Worm (Caenorhabditis elegans): Measurements from ENCODE around the gene F20D6.5.

Gene F20D6.5

ce11 chrV:8201229-8201858 lies 39.6 kb downstream of the F20D6.5 start, which contains the start of gene cri-2 (continued):
- TF ChIP-seq F49E8.2 (tag; optimal IDR thresholded peaks at IDR 0.05; ENCODE audit: borderline replicate concordance) = no peak
- no peak for TF ChIP-seq madf-5 (GFP tag; IDR thresholded peaks at IDR 0.05)
- TF ChIP-seq dve-1 (tag; optimal IDR thresholded peaks at IDR 0.05; ENCODE audit: insufficient read depth) = peak; percentile 46
- TF ChIP-seq set-16 (GFP tag; IDR thresholded peaks at IDR 0.05) = no peak
- TF ChIP-seq mes-2 (tag; optimal IDR thresholded peaks at IDR 0.05; ENCODE audit: poor library complexity, severe bottlenecking) = no peak
- TF ChIP-seq mep-1 (tag; optimal IDR thresholded peaks at IDR 0.05) = no peak
- TF ChIP-seq egl-27 (tag; optimal IDR thresholded peaks at IDR 0.05) = no peak
- TF ChIP-seq php-3 (GFP tag; IDR thresholded peaks at IDR 0.05) = no peak
- TF ChIP-seq fkh-10 (GFP tag; optimal IDR thresholded peaks at IDR 0.05) = no peak
- peak; percentile 30 for TF ChIP-seq T20F7.1 (GFP tag; optimal IDR thresholded peaks at IDR 0.05)
- TF ChIP-seq zfp-2 (tag; optimal IDR thresholded peaks at IDR 0.05) = no peak
- TF ChIP-seq daf-8 (GFP tag; IDR thresholded peaks at IDR 0.05) = no peak
- no peak for TF ChIP-seq jun-1 (tag; optimal IDR thresholded peaks at IDR 0.05)
- no peak for TF ChIP-seq egl-43 (GFP tag; IDR thresholded peaks at IDR 0.05)
- no peak for TF ChIP-seq Y105C5A.15 (GFP tag; IDR thresholded peaks at IDR 0.05)
- TF ChIP-seq ceh-32 (tag; optimal IDR thresholded peaks at IDR 0.05; ENCODE audit: poor library complexity) = no peak
- no peak for TF ChIP-seq cey-2 (tag; optimal IDR thresholded peaks at IDR 0.05; ENCODE audit: borderline replicate concordance, insufficient read depth)
- TF ChIP-seq lin-1 (GFP tag; IDR thresholded peaks at IDR 0.05) = no peak
- no peak for TF ChIP-seq zip-2 (tag; optimal IDR thresholded peaks at IDR 0.05)
- TF ChIP-seq ztf-7 (tag; optimal IDR thresholded peaks at IDR 0.05) = no peak
- peak; percentile 46 for TF ChIP-seq aha-1 (tag)
- TF ChIP-seq nhr-25 (tag; optimal IDR thresholded peaks at IDR 0.05; ENCODE audit: borderline replicate concordance, insufficient read depth) = no peak
- no peak for TF ChIP-seq ceh-62 (tag; optimal IDR thresholded peaks at IDR 0.05)
- no peak for TF ChIP-seq nhr-77 (tag; optimal IDR thresholded peaks at IDR 0.05)
- TF ChIP-seq nhr-41 (GFP tag; IDR thresholded peaks at IDR 0.05) = no peak
- TF ChIP-seq daf-16 (GFP tag; optimal IDR thresholded peaks at IDR 0.05) = peak in 1 of 2 experiments; percentile 76
- no peak for TF ChIP-seq daf-16 (tag; optimal IDR thresholded peaks at IDR 0.05)
- TF ChIP-seq hlh-11 (tag; optimal IDR thresholded peaks at IDR 0.05) = peak; percentile 19
- no peak for TF ChIP-seq duxl-1 (tag; optimal IDR thresholded peaks at IDR 0.05; ENCODE audit: poor library complexity)
- TF ChIP-seq attf-4 (tag; optimal IDR thresholded peaks at IDR 0.05) = no peak
- TF ChIP-seq nhr-102 (tag; optimal IDR thresholded peaks at IDR 0.05) = no peak
- TF ChIP-seq Y5F2A.4 (GFP tag; optimal IDR thresholded peaks at IDR 0.05) = no peak
- no peak for TF ChIP-seq Y48G9A.11 (GFP tag; IDR thresholded peaks at IDR 0.05)
- no peak for TF ChIP-seq madf-9 (GFP tag; conservative IDR thresholded peaks at IDR 0.05)
- TF ChIP-seq dmd-8 (GFP tag; IDR thresholded peaks at IDR 0.05) = no peak
- TF ChIP-seq F10B5.3 (tag; optimal IDR thresholded peaks at IDR 0.05) = no peak
- TF ChIP-seq lin-38 (GFP tag; IDR thresholded peaks at IDR 0.05) = no peak
- no peak for TF ChIP-seq zag-1 (tag; optimal IDR thresholded peaks at IDR 0.05)
- TF ChIP-seq rbr-2 (tag; optimal IDR thresholded peaks at IDR 0.05) = no peak
- TF ChIP-seq mxl-3 (GFP tag; optimal IDR thresholded peaks at IDR 0.05) = no peak
- no peak for TF ChIP-seq lsy-2 (tag; optimal IDR thresholded peaks at IDR 0.05)
